Worm (Caenorhabditis elegans): ENCODE results near the gene vit-4.

vit-4 gene

ce11 chrX:3576239-3576638, 12.5 kb upstream of the vit-4 start, which contains the start of gene ckc-1:
Gene ckc-1, plus strand, starts transcription at chrX:3576606.
- TF ChIP-seq elt-2 (tag; optimal IDR thresholded peaks at IDR 0.05) = peak; percentile 99
- peak; percentile 68 for TF ChIP-seq jun-1 (tag; optimal IDR thresholded peaks at IDR 0.05)
- TF ChIP-seq pha-4 (tag; optimal IDR thresholded peaks at IDR 0.05) = peak; percentile 39
- peak; percentile 100 for TF ChIP-seq pqm-1 (tag; optimal IDR thresholded peaks at IDR 0.05)
- peak in 1 of 3 experiments; percentile 67 for TF ChIP-seq elt-3 (tag; optimal IDR thresholded peaks at IDR 0.05)
- peak; percentile 3 for TF ChIP-seq ceh-28 (tag; optimal IDR thresholded peaks at IDR 0.05)
- TF ChIP-seq unc-62 (GFP tag; optimal IDR thresholded peaks at IDR 0.05) = no peak
- TF ChIP-seq mml-1 (tag; optimal IDR thresholded peaks at IDR 0.05) = no peak
- no peak for TF ChIP-seq nhr-11 (tag; optimal IDR thresholded peaks at IDR 0.05)

- TF ChIP-seq tbx-2 (tag; optimal IDR thresholded peaks at IDR 0.05) (no peak), nhr-11 (tag; optimal IDR thresholded peaks at IDR 0.05) (no peak), elt-1 (tag; optimal IDR thresholded peaks at IDR 0.05) (no peak), eor-1 (tag; optimal IDR thresholded peaks at IDR 0.05) (no peak), aly-2 (tag; optimal IDR thresholded peaks at IDR 0.05) (no peak), ceh-16 (tag; optimal IDR thresholded peaks at IDR 0.05) (no peak), fos-1 (tag; optimal IDR thresholded peaks at IDR 0.05) (no peak), mdl-1 (tag; optimal IDR thresholded peaks at IDR 0.05) (no peak), fkh-2 (tag; optimal IDR thresholded peaks at IDR 0.05) (no peak), nhr-76 (tag; optimal IDR thresholded peaks at IDR 0.05) (no peak), ceh-9 (tag; optimal IDR thresholded peaks at IDR 0.05) (no peak), elt-3 (tag; optimal IDR thresholded peaks at IDR 0.05) (no peak), ZK546.5 (tag; optimal IDR thresholded peaks at IDR 0.05) (no peak), daf-12 (tag; optimal IDR thresholded peaks at IDR 0.05) (no peak), unc-39 (tag; optimal IDR thresholded peaks at IDR 0.05) (no peak), lsy-12 (tag; optimal IDR thresholded peaks at IDR 0.05) (no peak), lin-39 (tag; optimal IDR thresholded peaks at IDR 0.05) (no peak), nhr-25 (tag; optimal IDR thresholded peaks at IDR 0.05) (no peak)
Observed at ce11 chrX:3573482-3573881, 9.7 kb upstream of the vit-4 start, which contains the start of gene T27A10.5. Gene T27A10.5, minus strand, starts transcription at chrX:3573582.

- no peak for TF ChIP-seq nhr-23 (tag; optimal IDR thresholded peaks at IDR 0.05)
- TF ChIP-seq unc-62 (GFP tag; optimal IDR thresholded peaks at IDR 0.05) = no peak
- no peak for TF ChIP-seq eor-1 (tag; optimal IDR thresholded peaks at IDR 0.05)
- no peak for TF ChIP-seq lin-15B (tag; optimal IDR thresholded peaks at IDR 0.05)
- TF ChIP-seq fkh-2 (tag; optimal IDR thresholded peaks at IDR 0.05) = no peak
- no peak for TF ChIP-seq ceh-28 (tag; optimal IDR thresholded peaks at IDR 0.05)
- no peak for TF ChIP-seq elt-1 (tag; optimal IDR thresholded peaks at IDR 0.05)
- no peak for TF ChIP-seq sea-2 (GFP tag; optimal IDR thresholded peaks at IDR 0.05)
- no peak for TF ChIP-seq pha-4 (tag; optimal IDR thresholded peaks at IDR 0.05)
- no peak for TF ChIP-seq ceh-82 (tag; optimal IDR thresholded peaks at IDR 0.05)
- no peak for TF ChIP-seq elt-2 (tag; optimal IDR thresholded peaks at IDR 0.05)
- TF ChIP-seq elt-3 (tag; optimal IDR thresholded peaks at IDR 0.05) = no peak
- TF ChIP-seq egl-27 (tag; optimal IDR thresholded peaks at IDR 0.05) = no peak
Observed at ce11 chrX:3572490-3572889, 8.7 kb upstream of the vit-4 start, which contains the start of gene vit-3. Gene vit-3, minus strand, starts transcription at chrX:3572549.

- TF ChIP-seq pqm-1 (tag; optimal IDR thresholded peaks at IDR 0.05) (no peak), ceh-16 (tag; optimal IDR thresholded peaks at IDR 0.05) (no peak), nhr-67 (tag; optimal IDR thresholded peaks at IDR 0.05) (no peak), nfya-1 (tag; optimal IDR thresholded peaks at IDR 0.05; ENCODE audit: insufficient read depth) (no peak), aly-2 (tag; optimal IDR thresholded peaks at IDR 0.05) (no peak), nhr-76 (tag; optimal IDR thresholded peaks at IDR 0.05) (no peak), nhr-77 (tag; optimal IDR thresholded peaks at IDR 0.05) (no peak), nhr-12 (tag; optimal IDR thresholded peaks at IDR 0.05) (no peak), ama-1 (optimal IDR thresholded peaks at IDR 0.05) (no peak), fos-1 (tag; optimal IDR thresholded peaks at IDR 0.05) (no peak), daf-12 (tag; optimal IDR thresholded peaks at IDR 0.05) (no peak), jun-1 (tag; optimal IDR thresholded peaks at IDR 0.05) (no peak), nhr-28 (tag; optimal IDR thresholded peaks at IDR 0.05) (no peak), mdl-1 (tag; optimal IDR thresholded peaks at IDR 0.05) (no peak), ceh-28 (tag; optimal IDR thresholded peaks at IDR 0.05) (no peak), eor-1 (tag; optimal IDR thresholded peaks at IDR 0.05) (no peak), ztf-4 (tag; optimal IDR thresholded peaks at IDR 0.05) (no peak), mml-1 (tag; optimal IDR thresholded peaks at IDR 0.05) (no peak), ceh-9 (tag; optimal IDR thresholded peaks at IDR 0.05) (no peak), sea-2 (GFP tag; optimal IDR thresholded peaks at IDR 0.05) (no peak)
Observed at ce11 chrX:3566856-3567255, 3.1 kb upstream of the vit-4 start.

Data from whole organism, L3 larva.